Worm (Caenorhabditis elegans): ENCODE data around the gene W02B12.11.
A peak's percentile ranks its signal among the peaks of the same experiment; 100 is the strongest.

The W02B12.11 gene

DNA sequence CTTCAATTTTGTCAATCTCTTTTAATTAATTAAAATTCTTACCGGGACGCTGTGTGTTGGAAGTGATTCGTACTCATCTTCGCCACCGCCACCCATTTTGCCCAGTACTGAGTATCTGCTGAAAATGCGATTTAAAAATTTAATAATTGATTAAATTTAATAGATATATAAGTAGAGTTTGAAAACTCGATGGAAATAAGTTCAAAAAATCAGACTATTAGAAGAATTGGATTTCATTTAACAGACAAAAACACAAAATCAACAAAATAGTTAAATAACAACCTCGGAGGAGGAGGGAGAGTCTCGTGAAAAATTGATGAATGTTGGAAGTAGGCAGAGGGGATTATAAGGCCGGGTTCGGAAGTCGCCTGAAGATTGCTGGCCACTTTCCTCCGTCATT lies 1.7 kb upstream of the W02B12.11 start, which contains the start of gene mfn-1:
mfn-1 (minus strand) TSS at position 101 of the 400 bp plus-strand sequence.
- TF ChIP-seq nhr-11 (tag; optimal IDR thresholded peaks at IDR 0.05), result no peak
- TF ChIP-seq mec-3 (tag; optimal IDR thresholded peaks at IDR 0.05; ENCODE audit: borderline replicate concordance), result no peak
- TF ChIP-seq fax-1 (tag; optimal IDR thresholded peaks at IDR 0.05), result no peak
- TF ChIP-seq pax-1 (tag; optimal IDR thresholded peaks at IDR 0.05), result no peak
- TF ChIP-seq syd-9 (tag; optimal IDR thresholded peaks at IDR 0.05), result no peak
- no peak for TF ChIP-seq dmd-4 (tag; optimal IDR thresholded peaks at IDR 0.05; ENCODE audit: borderline replicate concordance)
- no peak for TF ChIP-seq tbx-7 (tag; optimal IDR thresholded peaks at IDR 0.05)
- TF ChIP-seq pqm-1 (tag; optimal IDR thresholded peaks at IDR 0.05), result no peak
- TF ChIP-seq T23F11.4 (GFP tag; optimal IDR thresholded peaks at IDR 0.05), result no peak
- TF ChIP-seq ref-2 (tag; optimal IDR thresholded peaks at IDR 0.05), result no peak
- TF ChIP-seq ceh-14 (tag; optimal IDR thresholded peaks at IDR 0.05), result no peak

DNA sequence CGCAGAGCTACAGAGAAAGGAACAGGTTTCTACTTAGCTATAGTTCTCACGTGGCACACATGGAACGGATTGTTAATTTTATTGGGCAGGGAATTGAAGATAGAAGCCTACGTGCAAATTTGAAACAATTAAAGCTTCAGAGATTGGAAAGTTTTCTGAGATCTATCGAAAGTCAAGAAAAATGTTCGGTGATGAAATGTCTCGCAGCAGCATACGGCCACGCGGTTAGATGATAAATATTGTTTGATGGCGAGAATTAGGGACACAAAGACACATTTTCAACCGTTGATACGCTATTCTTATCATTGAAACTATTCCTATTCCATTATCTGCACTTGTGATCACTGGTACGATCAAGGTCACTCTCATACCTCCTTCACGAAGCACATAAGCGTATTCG lies 1.1 kb upstream of the W02B12.11 start:
- TF ChIP-seq elt-2 (tag; optimal IDR thresholded peaks at IDR 0.05) (peak; percentile 75), lin-11 (tag; optimal IDR thresholded peaks at IDR 0.05) (no peak)

- TF ChIP-seq pqm-1 (tag; optimal IDR thresholded peaks at IDR 0.05) (no peak), madf-2 (tag; optimal IDR thresholded peaks at IDR 0.05) (no peak), unc-42 (tag; optimal IDR thresholded peaks at IDR 0.05) (no peak), T23F11.4 (GFP tag; optimal IDR thresholded peaks at IDR 0.05) (no peak), ceh-9 (tag; optimal IDR thresholded peaks at IDR 0.05) (no peak), ceh-34 (tag; optimal IDR thresholded peaks at IDR 0.05) (no peak), unc-3 (GFP tag; conservative IDR thresholded peaks at IDR 0.05) (no peak), unc-3 (tag; optimal IDR thresholded peaks at IDR 0.05) (no peak)
Observed at ce11 chrII:11476410-11476809, 2.7 kb downstream of the W02B12.11 start, which contains the start of gene W02B12.16. Gene W02B12.16, minus strand, starts transcription at chrII:11476510.

ce11 chrII:11479076-11479475 lies 5.4 kb downstream of the W02B12.11 start, which contains the start of gene W02B12.12:
Gene W02B12.12, minus strand, starts transcription at chrII:11479176.
- TF ChIP-seq unc-3 (GFP tag; conservative IDR thresholded peaks at IDR 0.05) (no peak), unc-3 (tag; optimal IDR thresholded peaks at IDR 0.05) (no peak), ceh-9 (tag; optimal IDR thresholded peaks at IDR 0.05) (no peak), ceh-2 (tag; optimal IDR thresholded peaks at IDR 0.05) (no peak), ttx-3 (tag; optimal IDR thresholded peaks at IDR 0.05) (no peak), hlh-13 (GFP tag; optimal IDR thresholded peaks at IDR 0.05) (no peak), mec-3 (tag; optimal IDR thresholded peaks at IDR 0.05; ENCODE audit: borderline replicate concordance) (no peak), ceh-31 (tag; optimal IDR thresholded peaks at IDR 0.05) (no peak), ets-4 (tag; optimal IDR thresholded peaks at IDR 0.05) (no peak)

ce11 chrII:11484600-11484999 lies 10.9 kb downstream of the W02B12.11 start:
- TF ChIP-seq ets-4 (tag; optimal IDR thresholded peaks at IDR 0.05), result peak; percentile 56
- TF ChIP-seq pha-4 (tag; optimal IDR thresholded peaks at IDR 0.05), result no peak
- TF ChIP-seq ceh-30 (tag; optimal IDR thresholded peaks at IDR 0.05), result peak; percentile 72
- peak; percentile 96 for TF ChIP-seq C38D4.7 (GFP tag; optimal IDR thresholded peaks at IDR 0.05)
- peak; percentile 95 for TF ChIP-seq ztf-16 (tag; optimal IDR thresholded peaks at IDR 0.05)
- peak; percentile 96 for TF ChIP-seq ref-2 (tag; optimal IDR thresholded peaks at IDR 0.05)
- peak; percentile 98 for TF ChIP-seq Y22D7AL.16 (tag; optimal IDR thresholded peaks at IDR 0.05)
- TF ChIP-seq C08G9.2 (tag; optimal IDR thresholded peaks at IDR 0.05), result peak; percentile 85
- TF ChIP-seq unc-86 (tag; optimal IDR thresholded peaks at IDR 0.05), result peak; percentile 93
- TF ChIP-seq ttx-3 (tag; optimal IDR thresholded peaks at IDR 0.05), result peak; percentile 96
- TF ChIP-seq tbx-7 (tag; optimal IDR thresholded peaks at IDR 0.05), result peak; percentile 35
- TF ChIP-seq mec-3 (tag; optimal IDR thresholded peaks at IDR 0.05; ENCODE audit: borderline replicate concordance), result peak; percentile 87
- peak; percentile 93 for TF ChIP-seq fax-1 (tag; optimal IDR thresholded peaks at IDR 0.05)
- peak; percentile 97 for TF ChIP-seq pat-9 (tag; optimal IDR thresholded peaks at IDR 0.05)
- TF ChIP-seq sox-2 (GFP tag; IDR thresholded peaks at IDR 0.05), result peak; percentile 87
- TF ChIP-seq ceh-48 (tag; optimal IDR thresholded peaks at IDR 0.05), result peak; percentile 94
- TF ChIP-seq tbx-2 (tag; optimal IDR thresholded peaks at IDR 0.05), result peak; percentile 95
- peak; percentile 86 for TF ChIP-seq ceh-2 (tag; optimal IDR thresholded peaks at IDR 0.05)
- TF ChIP-seq ama-1 (optimal IDR thresholded peaks at IDR 0.05), result no peak
- peak; percentile 95 for TF ChIP-seq F13H6.1 (tag; optimal IDR thresholded peaks at IDR 0.05)
- TF ChIP-seq syd-9 (tag; optimal IDR thresholded peaks at IDR 0.05), result peak; percentile 97
- peak; percentile 96 for TF ChIP-seq ceh-19 (GFP tag; optimal IDR thresholded peaks at IDR 0.05)
- peak; percentile 94 for TF ChIP-seq T23F11.4 (GFP tag; optimal IDR thresholded peaks at IDR 0.05)
- peak; percentile 96 for TF ChIP-seq ceh-34 (tag; optimal IDR thresholded peaks at IDR 0.05)
- TF ChIP-seq hlh-8 (tag; optimal IDR thresholded peaks at IDR 0.05), result peak; percentile 88
- TF ChIP-seq unc-55 (GFP tag; optimal IDR thresholded peaks at IDR 0.05), result no peak
- peak; percentile 95 for TF ChIP-seq npax-4 (tag; optimal IDR thresholded peaks at IDR 0.05)
- TF ChIP-seq pag-3 (tag; optimal IDR thresholded peaks at IDR 0.05; ENCODE audit: borderline replicate concordance), result peak; percentile 80
- TF ChIP-seq ceh-9 (tag; optimal IDR thresholded peaks at IDR 0.05), result peak; percentile 95
- TF ChIP-seq zip-5 (tag; optimal IDR thresholded peaks at IDR 0.05), result peak; percentile 84
